Fruit fly (Drosophila melanogaster) Kc167 (cell line): Measurements from ENCODE around the gene TfIIA-L.

Experiments used
- Sin3A ChIP-seq: fragments of >200 bp; optimal IDR thresholded peaks from 2 replicates; lab custom pipeline; 2018; ENCODE audit warnings: missing external identifiers
- ttk ChIP-seq: sonication (Bioruptor generic); optimal IDR thresholded peaks from 2 replicates; lab custom pipeline; 2017; ENCODE audit warnings: missing external identifiers

- no peak for TF ChIP-seq Sin3A (lab: Kevin White, UChicago)
- no peak for TF ChIP-seq ttk
These were observed 9.9 kb upstream of the TfIIA-L start, which contains the start of gene CG17991 for dm6 chr3R:27240967-27241366.
